ENCODE assay signal across 5 fruit fly cellular contexts in the genomic region with DNA sequence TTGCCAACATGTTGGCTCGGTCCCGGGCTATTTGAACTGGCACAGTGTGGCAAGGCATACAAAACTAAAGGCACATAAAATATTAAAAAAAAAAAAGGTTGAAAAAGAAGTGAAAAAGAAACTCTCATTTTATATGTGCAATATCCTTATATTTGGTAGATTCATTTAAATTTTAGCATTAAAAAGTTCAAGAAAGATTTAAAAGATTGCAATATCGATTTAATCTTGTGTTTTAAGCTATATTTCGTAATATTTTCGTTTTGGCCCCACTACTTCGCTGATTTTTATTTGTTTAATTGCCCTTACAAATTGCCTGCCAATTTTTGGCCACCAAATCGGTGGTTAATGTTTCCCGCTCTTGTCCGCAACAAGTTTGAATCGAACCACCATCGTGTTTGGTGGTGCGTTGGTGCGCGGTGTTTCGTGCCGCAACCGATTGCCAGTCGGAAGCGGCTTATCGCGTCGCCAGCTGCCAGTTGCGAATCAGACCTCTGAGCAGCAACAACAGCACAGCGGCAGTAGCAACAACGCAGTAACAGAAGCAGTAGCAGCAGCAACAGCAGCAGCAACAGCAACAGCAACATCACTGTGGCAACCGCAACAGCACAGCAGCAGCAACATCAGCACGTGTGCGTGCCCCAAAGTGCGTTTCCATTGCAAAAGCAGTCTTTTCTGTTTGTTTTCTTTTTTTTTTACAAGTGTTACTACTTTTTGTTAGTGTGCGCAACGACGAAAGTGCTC.
TF ChIP-seq lines count a peak whose summit lies in the region.

No protein-coding gene starts in this region.

- peak; percentile 64 for TF ChIP-seq CTCF in whole organism, embryonic (GFP tag; optimal IDR thresholded peaks at IDR 0.05; lab: Kevin White, UChicago)

TF ChIP-seq in whole organism, adult, 20 proteins besides CTCF, POLR2A, EP300 and RAD21 (continues in another document):
- TF ChIP-seq Clk (GFP tag; optimal IDR thresholded peaks at IDR 0.05; lab: Kevin White, UChicago) (peak; percentile 72), CG14711 (tag; optimal IDR thresholded peaks at IDR 0.05; lab: Kevin White, UChicago) (peak; percentile 78), Crg-1 (GFP tag; optimal IDR thresholded peaks at IDR 0.05; lab: Kevin White, UChicago) (peak; percentile 42), Mnt (GFP tag; optimal IDR thresholded peaks at IDR 0.05; lab: Kevin White, UChicago) (peak; percentile 67), CG11617 (GFP tag; optimal IDR thresholded peaks at IDR 0.05; lab: Kevin White, UChicago) (peak; percentile 91), pad (GFP tag; optimal IDR thresholded peaks at IDR 0.05; lab: Kevin White, UChicago) (peak; percentile 73), CG12768 (GFP tag; optimal IDR thresholded peaks at IDR 0.05; lab: Kevin White, UChicago) (peak; percentile 80), cnc (optimal IDR thresholded peaks at IDR 0.05; lab: Kevin White, UChicago) (no peak), kay (GFP tag; lab: Kevin White, UChicago; ENCODE audit: borderline replicate concordance) (peak; percentile 44), CG7101 (tag; optimal IDR thresholded peaks at IDR 0.05; lab: Kevin White, UChicago) (peak; percentile 85), CG33017 (tag; optimal IDR thresholded peaks at IDR 0.05; lab: Kevin White, UChicago) (peak; percentile 80), CG5204 (GFP tag; optimal IDR thresholded peaks at IDR 0.05; lab: Kevin White, UChicago) (peak; percentile 89), toe (GFP tag; optimal IDR thresholded peaks at IDR 0.05; lab: Kevin White, UChicago) (peak; percentile 57), tj (GFP tag; optimal IDR thresholded peaks at IDR 0.05; lab: Kevin White, UChicago) (peak; percentile 70), bab1 (GFP tag; optimal IDR thresholded peaks at IDR 0.05; lab: Kevin White, UChicago) (peak; percentile 1), cic (GFP tag; optimal IDR thresholded peaks at IDR 0.05; lab: Kevin White, UChicago) (no peak)

TF ChIP-seq in whole organism, embryonic, 481 proteins besides CTCF, POLR2A, EP300 and RAD21 (continues in another document):
- TF ChIP-seq lbe (GFP tag; optimal IDR thresholded peaks at IDR 0.05; lab: Kevin White, UChicago) = peak; percentile 53
- TF ChIP-seq nmo (GFP tag; optimal IDR thresholded peaks at IDR 0.05; lab: Kevin White, UChicago) = peak; percentile 92
- peak; percentile 84 for TF ChIP-seq CG3838 (GFP tag; optimal IDR thresholded peaks at IDR 0.05; lab: Kevin White, UChicago)
- TF ChIP-seq Stat92E (GFP tag; optimal IDR thresholded peaks at IDR 0.05; lab: Kevin White, UChicago) = no peak
- peak; percentile 75 for TF ChIP-seq schlank (tag; optimal IDR thresholded peaks at IDR 0.05; lab: Kevin White, UChicago)
- peak; percentile 82 for TF ChIP-seq cas (GFP tag; IDR thresholded peaks at IDR 0.05; lab: Robert Waterston, UW)
- 0 out of 3 replicates have a peak, but pooled peaks have one; percentile 27 for TF ChIP-seq CG6791 (GFP tag; IDR thresholded peaks at IDR 0.05; lab: Robert Waterston, UW; ENCODE audit: partially characterized antibody)
- TF ChIP-seq Elba2 (GFP tag; optimal IDR thresholded peaks at IDR 0.05; lab: Kevin White, UChicago) = no peak
- TF ChIP-seq dimm (GFP tag; IDR thresholded peaks at IDR 0.05; lab: Robert Waterston, UW) = peak; percentile 77
- TF ChIP-seq CG2202 (tag; optimal IDR thresholded peaks at IDR 0.05; lab: Kevin White, UChicago) = peak; percentile 60
- peak; percentile 89 for TF ChIP-seq CG10366 (GFP tag; IDR thresholded peaks at IDR 0.05; lab: Robert Waterston, UW)
- TF ChIP-seq dmrt11E (tag; optimal IDR thresholded peaks at IDR 0.05; lab: Kevin White, UChicago) = peak; percentile 67
- TF ChIP-seq caup (GFP tag; optimal IDR thresholded peaks at IDR 0.05; lab: Kevin White, UChicago; ENCODE audit: severe bottlenecking) = peak; percentile 96
- peak; percentile 94 for TF ChIP-seq Rfx (GFP tag; IDR thresholded peaks at IDR 0.05; lab: Robert Waterston, UW)
- TF ChIP-seq slbo (GFP tag; IDR thresholded peaks at IDR 0.05; lab: Robert Waterston, UW) = peak; percentile 94
- TF ChIP-seq unpg (GFP tag; optimal IDR thresholded peaks at IDR 0.05; lab: Kevin White, UChicago) = peak; percentile 95

TF ChIP-seq in whole organism, prepupa, 60 proteins besides CTCF, POLR2A, EP300 and RAD21 (continues in another document):
- TF ChIP-seq Gug (GFP tag; IDR thresholded peaks at IDR 0.05; lab: Robert Waterston, UW) (peak; percentile 95), fd85E (GFP tag; optimal IDR thresholded peaks at IDR 0.05; lab: Kevin White, UChicago) (peak; percentile 63), Eip75B (GFP tag; optimal IDR thresholded peaks at IDR 0.05; lab: Kevin White, UChicago) (peak; percentile 86), eg (GFP tag; IDR thresholded peaks at IDR 0.05; lab: Robert Waterston, UW) (peak; percentile 94), CG34406 (GFP tag; optimal IDR thresholded peaks at IDR 0.05; lab: Kevin White, UChicago) (peak; percentile 95), CG3032 (tag; optimal IDR thresholded peaks at IDR 0.05; lab: Kevin White, UChicago) (peak; percentile 78), CG3919 (GFP tag; optimal IDR thresholded peaks at IDR 0.05; lab: Kevin White, UChicago) (peak; percentile 93), CG10669 (GFP tag; optimal IDR thresholded peaks at IDR 0.05; lab: Kevin White, UChicago) (peak; percentile 91), CG6276 (GFP tag; optimal IDR thresholded peaks at IDR 0.05; lab: Kevin White, UChicago) (peak; percentile 98), CG9139 (GFP tag; optimal IDR thresholded peaks at IDR 0.05; lab: Kevin White, UChicago) (peak; percentile 84), CG6808 (GFP tag; optimal IDR thresholded peaks at IDR 0.05; lab: Kevin White, UChicago) (peak; percentile 88), cyc (GFP tag; optimal IDR thresholded peaks at IDR 0.05; lab: Kevin White, UChicago) (peak; percentile 92), Blimp-1 (GFP tag; optimal IDR thresholded peaks at IDR 0.05; lab: Kevin White, UChicago) (peak; percentile 83), CG4318 (GFP tag; optimal IDR thresholded peaks at IDR 0.05; lab: Kevin White, UChicago) (peak; percentile 98), Hr39 (GFP tag; optimal IDR thresholded peaks at IDR 0.05; lab: Kevin White, UChicago) (peak; percentile 93), Eip78C (GFP tag; lab: Kevin White, UChicago) (peak; percentile 97), CG8119 (GFP tag; IDR thresholded peaks at IDR 0.05; lab: Robert Waterston, UW) (peak; percentile 98)

TF ChIP-seq in whole organism, pupa, 21 proteins besides CTCF, POLR2A, EP300 and RAD21 (continues in another document):
- TF ChIP-seq CG10348 (GFP tag; IDR thresholded peaks at IDR 0.05; lab: Robert Waterston, UW) (peak; percentile 88), CG14655 (GFP tag; optimal IDR thresholded peaks at IDR 0.05; lab: Kevin White, UChicago) (peak; percentile 98), gl (tag; optimal IDR thresholded peaks at IDR 0.05; lab: Kevin White, UChicago) (peak; percentile 41), CG13204 (GFP tag; optimal IDR thresholded peaks at IDR 0.05; lab: Kevin White, UChicago) (peak; percentile 53), CG34367 (tag; optimal IDR thresholded peaks at IDR 0.05; lab: Kevin White, UChicago) (peak; percentile 81), CG17806 (tag; optimal IDR thresholded peaks at IDR 0.05; lab: Kevin White, UChicago) (peak; percentile 89), EcR (GFP tag; optimal IDR thresholded peaks at IDR 0.05; lab: Kevin White, UChicago) (no peak), rn (GFP tag; IDR thresholded peaks at IDR 0.05; lab: Robert Waterston, UW) (peak; percentile 89), Pif1A (GFP tag; optimal IDR thresholded peaks at IDR 0.05; lab: Kevin White, UChicago) (peak; percentile 87), CG9948 (tag; optimal IDR thresholded peaks at IDR 0.05; lab: Kevin White, UChicago) (peak; percentile 94), Snoo (tag; optimal IDR thresholded peaks at IDR 0.05; lab: Kevin White, UChicago) (peak; percentile 80), Ets98B (GFP tag; IDR thresholded peaks at IDR 0.05; lab: Robert Waterston, UW) (peak; percentile 86), CG8159 (tag; optimal IDR thresholded peaks at IDR 0.05; lab: Kevin White, UChicago) (peak; percentile 94), CG32121 (GFP tag; IDR thresholded peaks at IDR 0.05; lab: Robert Waterston, UW) (peak; percentile 92), CG4496 (GFP tag; IDR thresholded peaks at IDR 0.05; lab: Robert Waterston, UW) (peak; percentile 95), CG8301 (tag; optimal IDR thresholded peaks at IDR 0.05; lab: Kevin White, UChicago) (peak; percentile 96), Pif1B (GFP tag; optimal IDR thresholded peaks at IDR 0.05; lab: Kevin White, UChicago) (peak; percentile 80), CG12605 (GFP tag; IDR thresholded peaks at IDR 0.05; lab: Robert Waterston, UW) (peak; percentile 74), fd96Ca (GFP tag; IDR thresholded peaks at IDR 0.05; lab: Robert Waterston, UW) (peak; percentile 80)

TF ChIP-seq in whole organism, wandering third instar larva, 38 proteins besides CTCF, POLR2A, EP300 and RAD21 (continues in another document):
- TF ChIP-seq ey (GFP tag; optimal IDR thresholded peaks at IDR 0.05; lab: Kevin White, UChicago) (peak; percentile 91), Dif (GFP tag; optimal IDR thresholded peaks at IDR 0.05; lab: Kevin White, UChicago; ENCODE audit: partially characterized antibody) (peak; percentile 15), OdsH (GFP tag; optimal IDR thresholded peaks at IDR 0.05; lab: Kevin White, UChicago) (peak; percentile 93), Vsx2 (GFP tag; optimal IDR thresholded peaks at IDR 0.05; lab: Kevin White, UChicago; ENCODE audit: partially characterized antibody) (no peak), Abd-B (GFP tag; optimal IDR thresholded peaks at IDR 0.05; lab: Kevin White, UChicago) (no peak), woc (GFP tag; optimal IDR thresholded peaks at IDR 0.05; lab: Kevin White, UChicago) (peak; percentile 80), Sp1 (GFP tag; optimal IDR thresholded peaks at IDR 0.05; lab: Kevin White, UChicago) (peak; percentile 92), rgr (GFP tag; optimal IDR thresholded peaks at IDR 0.05; lab: Kevin White, UChicago) (peak; percentile 90), CrebA (GFP tag; optimal IDR thresholded peaks at IDR 0.05; lab: Kevin White, UChicago; ENCODE audit: borderline replicate concordance) (no peak), pan (optimal IDR thresholded peaks at IDR 0.05; lab: Kevin White, UChicago) (no peak), dl (GFP tag; optimal IDR thresholded peaks at IDR 0.05; lab: Kevin White, UChicago; ENCODE audit: insufficient read depth in 1 of 2, partially characterized antibody in 2 of 2) (peak in 1 of 2 experiments; percentile 13), br (GFP tag; optimal IDR thresholded peaks at IDR 0.05; lab: Kevin White, UChicago) (peak; percentile 91), Myc (optimal IDR thresholded peaks at IDR 0.05; lab: Kevin White, UChicago) (no peak), brk (GFP tag; optimal IDR thresholded peaks at IDR 0.05; lab: Kevin White, UChicago) (peak; percentile 66), Jra (GFP tag; optimal IDR thresholded peaks at IDR 0.05; lab: Kevin White, UChicago) (peak; percentile 85), dsf (GFP tag; optimal IDR thresholded peaks at IDR 0.05; lab: Kevin White, UChicago; ENCODE audit: borderline replicate concordance) (peak; percentile 61), sv (GFP tag; optimal IDR thresholded peaks at IDR 0.05; lab: Kevin White, UChicago) (peak; percentile 91), Mio (GFP tag; optimal IDR thresholded peaks at IDR 0.05; lab: Kevin White, UChicago) (peak; percentile 37), foxo (GFP tag; optimal IDR thresholded peaks at IDR 0.05; lab: Kevin White, UChicago) (peak in 1 of 2 experiments; percentile 85)
